Worm (Caenorhabditis elegans): ENCODE results near the gene kin-21.

The kin-21 gene

DNA sequence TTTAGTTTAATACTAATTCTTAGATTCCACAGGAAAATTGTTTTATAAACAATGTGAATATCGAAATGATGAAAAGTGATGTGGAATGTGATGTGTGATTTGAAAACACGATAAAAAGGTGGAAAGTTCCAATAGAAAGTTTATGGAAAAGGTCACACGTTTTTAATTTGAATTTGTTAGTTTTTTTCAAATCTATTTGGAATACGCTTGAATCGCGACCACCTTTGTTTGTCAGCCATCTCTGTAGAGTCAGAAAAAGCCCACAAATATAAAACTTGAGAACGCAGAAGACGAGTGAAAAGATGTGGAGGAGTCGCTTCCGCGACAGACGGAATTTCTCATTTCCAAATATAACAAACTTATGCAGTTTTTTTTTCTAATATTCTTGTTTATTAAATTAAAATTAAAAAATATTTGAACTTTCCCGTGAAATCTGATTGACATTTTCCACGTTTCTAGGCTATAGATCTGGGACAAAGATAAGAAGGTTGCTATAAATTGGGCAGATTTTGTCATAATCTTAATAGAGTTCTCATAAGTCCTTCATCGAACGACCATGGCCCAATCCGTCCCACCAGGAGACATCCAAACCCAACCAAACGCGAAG, 8.4 kb downstream of the kin-21 start, which contains the start of the genes kin-24 and msp-56:
Gene kin-24 (minus strand): TSS at position 101 of the 607 bp plus-strand sequence.
Gene msp-56 (plus strand): TSS at position 557 of the 607 bp plus-strand sequence.
- TF ChIP-seq mml-1 (tag; optimal IDR thresholded peaks at IDR 0.05) (no peak), fos-1 (tag; optimal IDR thresholded peaks at IDR 0.05) (no peak), jun-1 (tag; optimal IDR thresholded peaks at IDR 0.05) (no peak), ZK546.5 (tag; optimal IDR thresholded peaks at IDR 0.05) (no peak), elt-2 (tag; optimal IDR thresholded peaks at IDR 0.05) (no peak), R02D3.7 (tag; optimal IDR thresholded peaks at IDR 0.05) (no peak), pqm-1 (tag; optimal IDR thresholded peaks at IDR 0.05) (no peak), ama-1 (optimal IDR thresholded peaks at IDR 0.05) (no peak), nfya-1 (tag; optimal IDR thresholded peaks at IDR 0.05; ENCODE audit: insufficient read depth) (no peak)

ce11 chrIV:9842071-9842470, 9.4 kb downstream of the kin-21 start, which contains the start of gene K07F5.17:
TSS of gene K07F5.17 (plus strand) at chrIV:9842371.
- TF ChIP-seq elt-2 (tag; optimal IDR thresholded peaks at IDR 0.05) (no peak), ztf-11 (tag; optimal IDR thresholded peaks at IDR 0.05) (no peak)

DNA sequence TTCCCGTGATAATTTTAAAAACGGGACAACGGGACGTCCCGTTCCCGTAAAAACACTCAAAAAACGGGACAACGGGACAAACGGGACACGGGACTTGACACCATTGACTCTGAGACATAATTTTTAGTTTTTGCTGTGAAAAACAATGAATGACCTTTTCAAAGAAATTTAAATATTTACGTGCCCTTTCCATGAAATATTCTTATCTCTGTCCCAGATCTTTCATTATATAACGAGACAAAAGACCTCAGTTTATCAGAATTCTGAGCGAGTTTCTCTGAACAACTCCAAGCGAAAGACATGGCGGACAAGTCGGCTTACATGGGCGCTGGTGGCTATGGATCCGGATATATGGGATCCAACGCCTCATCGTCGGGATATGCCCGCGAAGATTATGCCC, 11.1 kb downstream of the kin-21 start, which contains the start of gene nspd-2:
Gene nspd-2 (plus strand): TSS at position 301 of the 400 bp plus-strand sequence.
- no peak for TF ChIP-seq egl-5 (tag; optimal IDR thresholded peaks at IDR 0.05)
- no peak for TF ChIP-seq lin-15B (tag; optimal IDR thresholded peaks at IDR 0.05)
- TF ChIP-seq pqm-1 (tag; optimal IDR thresholded peaks at IDR 0.05) = no peak

DNA sequence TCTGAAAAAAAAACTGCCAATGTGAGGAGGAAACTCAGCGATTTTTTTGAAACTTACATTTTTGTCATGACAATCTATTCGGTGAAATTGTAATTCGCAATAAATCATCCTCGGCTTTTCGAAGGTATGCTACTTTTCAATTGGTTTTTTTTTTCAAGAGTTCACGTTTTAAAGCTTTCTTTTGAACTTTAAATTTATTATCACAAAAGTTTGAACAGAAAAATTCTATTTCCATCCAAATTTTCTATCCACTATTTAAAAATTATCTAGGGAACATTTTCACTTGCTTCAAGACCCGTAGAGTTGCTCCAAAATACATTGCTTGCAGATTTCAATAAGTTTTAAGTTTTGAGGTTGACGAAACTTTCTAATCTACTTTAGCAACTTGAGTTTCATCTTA, 13.9 kb downstream of the kin-21 start, which contains the start of gene K07F5.6:
Gene K07F5.6 (minus strand): TSS at position 101 of the 400 bp plus-strand sequence.
- TF ChIP-seq egl-27 (tag; optimal IDR thresholded peaks at IDR 0.05) = no peak
- TF ChIP-seq nhr-11 (tag; optimal IDR thresholded peaks at IDR 0.05) = no peak
- TF ChIP-seq pqm-1 (tag; optimal IDR thresholded peaks at IDR 0.05) = no peak
- no peak for TF ChIP-seq lin-39 (tag; optimal IDR thresholded peaks at IDR 0.05)
- no peak for TF ChIP-seq ZK546.5 (tag; optimal IDR thresholded peaks at IDR 0.05)
- no peak for TF ChIP-seq aly-2 (tag; optimal IDR thresholded peaks at IDR 0.05)
- no peak for TF ChIP-seq nhr-77 (tag; optimal IDR thresholded peaks at IDR 0.05)
- no peak for TF ChIP-seq nhr-67 (tag; optimal IDR thresholded peaks at IDR 0.05)
- no peak for TF ChIP-seq skn-1 (tag; optimal IDR thresholded peaks at IDR 0.05)
- TF ChIP-seq jun-1 (tag; optimal IDR thresholded peaks at IDR 0.05) = no peak
- no peak for TF ChIP-seq lin-15B (tag; optimal IDR thresholded peaks at IDR 0.05)
- no peak for TF ChIP-seq nhr-237 (tag; optimal IDR thresholded peaks at IDR 0.05)

DNA sequence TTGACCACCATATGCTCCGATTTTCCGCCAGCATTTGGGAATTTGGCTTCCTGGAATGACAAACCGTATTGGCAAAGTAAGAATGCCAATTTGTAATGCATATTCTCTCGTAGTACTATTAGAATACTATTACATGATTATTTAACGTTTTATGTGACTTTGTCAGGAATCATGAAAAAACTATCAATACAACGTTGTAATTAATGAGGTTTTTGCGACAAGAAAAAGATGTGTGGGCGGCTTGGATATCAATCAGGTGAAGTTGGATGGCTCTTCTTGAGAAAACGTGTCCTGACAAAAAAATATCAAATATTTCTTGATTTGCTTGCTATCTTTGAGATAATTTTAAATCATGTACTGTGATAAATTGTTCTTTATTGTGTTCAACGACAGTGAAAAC, 15.4 kb downstream of the kin-21 start, which contains the start of gene K07F5.7:
Gene K07F5.7 (minus strand): TSS at position 101 of the 400 bp plus-strand sequence.
- TF ChIP-seq lin-15B (tag; optimal IDR thresholded peaks at IDR 0.05) (no peak), ceh-82 (tag; optimal IDR thresholded peaks at IDR 0.05) (no peak), fkh-2 (tag; optimal IDR thresholded peaks at IDR 0.05) (no peak), egl-27 (tag; optimal IDR thresholded peaks at IDR 0.05) (no peak), egl-5 (tag; optimal IDR thresholded peaks at IDR 0.05) (no peak), lsy-12 (tag; optimal IDR thresholded peaks at IDR 0.05) (no peak), ceh-9 (tag; optimal IDR thresholded peaks at IDR 0.05) (no peak), nhr-25 (tag; optimal IDR thresholded peaks at IDR 0.05) (no peak), nhr-23 (tag; optimal IDR thresholded peaks at IDR 0.05) (no peak), nhr-67 (tag; optimal IDR thresholded peaks at IDR 0.05) (no peak), ceh-28 (tag; optimal IDR thresholded peaks at IDR 0.05) (no peak), ztf-4 (tag; optimal IDR thresholded peaks at IDR 0.05) (no peak), nhr-237 (tag; optimal IDR thresholded peaks at IDR 0.05) (no peak), tbx-2 (tag; optimal IDR thresholded peaks at IDR 0.05) (no peak), ceh-16 (tag; optimal IDR thresholded peaks at IDR 0.05) (no peak), ama-1 (optimal IDR thresholded peaks at IDR 0.05) (no peak), R02D3.7 (tag; optimal IDR thresholded peaks at IDR 0.05) (no peak), unc-62 (GFP tag; optimal IDR thresholded peaks at IDR 0.05) (no peak), ztf-11 (tag; optimal IDR thresholded peaks at IDR 0.05) (no peak)

DNA sequence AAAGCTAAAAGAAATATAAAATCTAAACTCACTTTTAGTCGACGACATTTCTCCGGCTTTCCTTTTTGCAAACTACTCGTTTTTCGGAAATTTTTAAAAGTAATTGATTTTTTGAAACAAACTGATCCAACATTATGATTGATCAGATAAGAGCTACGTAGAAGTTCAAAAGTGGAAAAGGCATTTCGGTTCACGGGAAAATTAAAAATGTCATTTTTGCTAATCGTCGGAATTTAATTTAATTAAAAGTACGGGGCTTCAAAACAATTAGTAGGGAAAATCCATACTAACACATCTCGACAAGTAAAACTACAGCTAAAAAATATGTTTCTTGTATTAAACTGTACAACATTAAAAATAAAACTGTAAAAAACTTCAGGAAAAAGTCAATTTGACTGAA, 16.9 kb downstream of the kin-21 start, which contains the start of gene K07F5.8:
Gene K07F5.8 (minus strand): TSS at position 101 of the 400 bp plus-strand sequence.
- TF ChIP-seq elt-3 (tag; optimal IDR thresholded peaks at IDR 0.05) (no peak), nfya-1 (tag; optimal IDR thresholded peaks at IDR 0.05; ENCODE audit: insufficient read depth) (no peak)

All from whole organism, L3 larva.